Worm (Caenorhabditis elegans): ENCODE data around the gene inx-18.

DNA sequence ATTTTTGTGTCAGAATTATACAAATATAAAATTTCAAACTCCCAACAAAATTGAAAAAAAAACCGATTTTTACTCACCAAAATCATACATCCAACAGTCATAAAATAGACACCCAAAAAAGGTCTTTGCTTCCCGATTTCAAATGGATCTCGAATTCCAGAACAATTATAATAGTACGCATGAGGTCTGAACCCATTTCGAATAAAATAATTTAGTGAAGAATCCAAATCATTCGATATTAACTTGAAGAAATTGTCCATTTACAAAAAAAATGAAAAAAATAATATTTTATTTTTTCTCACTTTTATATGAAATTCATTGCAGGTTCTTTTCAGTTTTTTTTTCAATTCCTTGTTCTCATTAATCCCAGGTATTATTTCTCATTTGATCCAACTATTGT lies 4.6 kb upstream of the inx-18 start, which contains the start of gene srt-59:
- TF ChIP-seq snpc-4 (tag; optimal IDR thresholded peaks at IDR 0.05), result no peak
- no peak for TF ChIP-seq sptf-1 (tag; optimal IDR thresholded peaks at IDR 0.05)
- no peak for TF ChIP-seq mab-9 (GFP tag; IDR thresholded peaks at IDR 0.05)
- TF ChIP-seq ceh-63 (GFP tag; optimal IDR thresholded peaks at IDR 0.05), result no peak
